Worm (Caenorhabditis elegans) whole organism, L1 larva: ENCODE data around the gene F38A1.15.
A peak's percentile ranks its signal among the peaks of the same experiment; 100 is the strongest.

Experiments
- C34B4.2 ChIP-seq: sonication (generic microtip); optimal IDR thresholded peaks from 2 replicates; lab custom pipeline; 2017; ENCODE audit warnings: mild to moderate bottlenecking, missing genetic modification characterization, missing compliant biosample characterization
- aha-1 ChIP-seq: fragments of 150-350 bp; optimal IDR thresholded peaks from 2 replicates; lab custom pipeline; 2014; ENCODE audit warnings: missing biosample characterization, missing genetic modification characterization
- blmp-1 ChIP-seq: fragments of 150-350 bp; optimal IDR thresholded peaks from 2 replicates; lab custom pipeline; 2014; ENCODE audit warnings: missing biosample characterization, missing genetic modification characterization
- lin-15B ChIP-seq: fragments of 150-350 bp; sonication (generic microtip); optimal IDR thresholded peaks from 3 replicates; lab custom pipeline; 2014; ENCODE audit warnings: missing biosample characterization, missing genetic modification characterization
- nhr-11 ChIP-seq: fragments of 150-350 bp; optimal IDR thresholded peaks from 2 replicates; lab custom pipeline; 2014; ENCODE audit warnings: missing biosample characterization, missing genetic modification characterization
- nhr-20 ChIP-seq: sonication (generic microtip); optimal IDR thresholded peaks from 2 replicates; lab custom pipeline; 2016; ENCODE audit warnings: mild to moderate bottlenecking, missing genetic modification characterization, missing compliant biosample characterization
- nhr-237 ChIP-seq: fragments of 150-350 bp; optimal IDR thresholded peaks from 2 replicates; lab custom pipeline; 2014; ENCODE audit warnings: missing biosample characterization, missing genetic modification characterization
- nhr-28 ChIP-seq: fragments of 150-350 bp; optimal IDR thresholded peaks from 2 replicates; lab custom pipeline; 2014; ENCODE audit warnings: missing biosample characterization, missing genetic modification characterization
- tbx-2 ChIP-seq: sonication (generic microtip); optimal IDR thresholded peaks from 2 replicates; lab custom pipeline; 2016; ENCODE audit warnings: missing genetic modification characterization, missing compliant biosample characterization
- unc-130 ChIP-seq: fragments of 150-350 bp; optimal IDR thresholded peaks from 2 replicates; lab custom pipeline; 2017; ENCODE audit warnings: missing biosample characterization, missing genetic modification characterization, inconsistent platforms
- zip-4 ChIP-seq: fragments of 200-800 bp; sonication (Bioruptor generic); optimal IDR thresholded peaks from 2 replicates; lab custom pipeline; 2018; ENCODE audit warnings: mild to moderate bottlenecking, missing genetic modification characterization, moderate library complexity, missing compliant biosample characterization

- TF ChIP-seq blmp-1 (peak; percentile 19), lin-15B (peak; percentile 77), zip-4 (GFP tag; lab: Kevin White, UChicago) (peak; percentile 30), nhr-11 (tag; lab: Kevin White, UChicago) (peak; percentile 39), tbx-2 (peak; percentile 73), nhr-28 (tag; lab: Kevin White, UChicago) (no peak), nhr-237 (tag; lab: Kevin White, UChicago) (no peak), nhr-20 (peak; percentile 63), aha-1 (tag; lab: Kevin White, UChicago) (no peak), C34B4.2 (tag; lab: Kevin White, UChicago) (no peak), unc-130 (no peak)
These were observed 31.4 kb upstream of the F38A1.15 start, which contains the start of gene C09E9.1 for ce11 chrIV:1274583-1274982.
